Worm (Caenorhabditis elegans) whole organism, L1 larva: Measurements from ENCODE around the gene F22H10.1.

Experiments
- C04F5.9 ChIP-seq: sonication (generic microtip); optimal IDR thresholded peaks from 2 replicates; lab custom pipeline; 2016; ENCODE audit warnings: missing genetic modification characterization, missing compliant biosample characterization
- F16B12.6 ChIP-seq: fragments of 150-350 bp; optimal IDR thresholded peaks from 2 replicates; lab custom pipeline; 2014; ENCODE audit warnings: missing biosample characterization, missing genetic modification characterization
- alr-1 ChIP-seq: fragments of 200-800 bp; sonication (Bioruptor generic); optimal IDR thresholded peaks from 2 replicates; lab custom pipeline; 2018; ENCODE audit warnings: borderline replicate concordance, mild to moderate bottlenecking, missing genetic modification characterization, missing compliant biosample characterization
- aly-2 ChIP-seq: fragments of 150-350 bp; optimal IDR thresholded peaks from 2 replicates; lab custom pipeline; 2014; ENCODE audit warnings: missing biosample characterization, missing genetic modification characterization
- ceh-63 ChIP-seq: fragments of 200-800 bp; sonication (Bioruptor generic); optimal IDR thresholded peaks from 2 replicates; lab custom pipeline; 2018; ENCODE audit warnings: mild to moderate bottlenecking, missing genetic modification characterization, missing compliant biosample characterization
- ceh-8 ChIP-seq: fragments of 200-800 bp; sonication (Bioruptor generic); optimal IDR thresholded peaks from 2 replicates; lab custom pipeline; 2018; ENCODE audit warnings: mild to moderate bottlenecking, missing genetic modification characterization, moderate library complexity, missing compliant biosample characterization
- ceh-82 ChIP-seq, 3 experiments: fragments of 150-350 bp in 1 of 3; sonication (generic microtip) in 2 of 3; optimal IDR thresholded peaks; 2 replicates each; lab custom pipeline; 2014 to 2017; ENCODE audit warnings: missing biosample characterization in 3 of 3, missing genetic modification characterization in 3 of 3
- dpl-1 ChIP-seq, 3 experiments: fragments of 150-350 bp in 2 of 3; sonication (generic microtip) in 1 of 3; optimal IDR thresholded peaks; 2 replicates each; lab custom pipeline; 2014 to 2017; ENCODE audit warnings: missing biosample characterization in 3 of 3, missing genetic modification characterization in 3 of 3, missing genetic modification reagents in 3 of 3
- dsc-1 ChIP-seq: sonication (generic microtip); optimal IDR thresholded peaks from 2 replicates; lab custom pipeline; 2016; ENCODE audit warnings: mild to moderate bottlenecking, missing genetic modification characterization, missing compliant biosample characterization
- efl-1 ChIP-seq, 4 experiments: fragments of 150-350 bp; optimal IDR thresholded peaks in 3 of 4; peaks in 1 of 4; 1 replicate in 1 of 4; 2 replicates in 3 of 4; lab custom pipeline; 2014; ENCODE audit warnings: missing biosample characterization in 2 of 4, missing genetic modification characterization in 2 of 4, missing genetic modification reagents in 2 of 4
- efl-3 ChIP-seq: fragments of 200-800 bp; sonication (Bioruptor generic); optimal IDR thresholded peaks from 2 replicates; lab custom pipeline; 2018; ENCODE audit warnings: mild to moderate bottlenecking, missing genetic modification characterization, missing compliant biosample characterization
- elt-2 ChIP-seq: sonication (generic microtip); optimal IDR thresholded peaks from 2 replicates; lab custom pipeline; 2016; ENCODE audit warnings: missing genetic modification characterization, mild to moderate bottlenecking, inconsistent platforms, missing compliant biosample characterization, missing genetic modification reagents
- elt-3 ChIP-seq, 6 experiments: fragments of 150-350 bp in 1 of 6; sonication (generic microtip); optimal IDR thresholded peaks; 2 replicates each; lab custom pipeline; 2017 to 2018; ENCODE audit warnings: missing biosample characterization in 6 of 6, missing genetic modification characterization in 6 of 6, inconsistent platforms in 1 of 6
- fkh-10 ChIP-seq: sonication (generic microtip); optimal IDR thresholded peaks from 2 replicates; lab custom pipeline; 2017; ENCODE audit warnings: missing biosample characterization, missing genetic modification reagents, missing genetic modification characterization
- hlh-17 ChIP-seq: fragments of 200-800 bp; sonication (Bioruptor generic); optimal IDR thresholded peaks from 2 replicates; lab custom pipeline; 2018; ENCODE audit warnings: missing genetic modification characterization, mild to moderate bottlenecking, missing compliant biosample characterization, moderate library complexity, borderline replicate concordance
- hpl-2 ChIP-seq: fragments of 150-350 bp; optimal IDR thresholded peaks from 2 replicates; lab custom pipeline; 2014; ENCODE audit warnings: missing biosample characterization, missing genetic modification reagents, missing genetic modification characterization
- irx-1 ChIP-seq: sonication (generic microtip); optimal IDR thresholded peaks from 2 replicates; lab custom pipeline; 2016; ENCODE audit warnings: missing genetic modification characterization, missing compliant biosample characterization
- lin-14 ChIP-seq: fragments of 200-800 bp; sonication (Bioruptor generic); optimal IDR thresholded peaks from 2 replicates; lab custom pipeline; 2018; ENCODE audit warnings: mild to moderate bottlenecking, missing genetic modification characterization, moderate library complexity, missing compliant biosample characterization
- lin-15B ChIP-seq: fragments of 150-350 bp; sonication (generic microtip); optimal IDR thresholded peaks from 3 replicates; lab custom pipeline; 2014; ENCODE audit warnings: missing biosample characterization, missing genetic modification characterization
- lin-35 ChIP-seq, 2 experiments: fragments of 150-350 bp; optimal IDR thresholded peaks; 2 replicates each; lab custom pipeline; 2014; ENCODE audit warnings: missing biosample characterization in 2 of 2, missing genetic modification characterization in 2 of 2, missing genetic modification reagents in 2 of 2
- lsy-2 ChIP-seq, 2 experiments: fragments of 150-350 bp; optimal IDR thresholded peaks; 2 replicates each; lab custom pipeline; 2014; ENCODE audit warnings: missing biosample characterization in 2 of 2, missing genetic modification characterization in 2 of 2
- mdl-1 ChIP-seq, 2 experiments: fragments of 150-350 bp; optimal IDR thresholded peaks; 2 replicates each; lab custom pipeline; 2014 to 2017; ENCODE audit warnings: missing biosample characterization in 2 of 2, missing genetic modification characterization in 2 of 2, inconsistent platforms in 1 of 2
- mep-1 ChIP-seq: fragments of 150-350 bp; optimal IDR thresholded peaks from 2 replicates; lab custom pipeline; 2014; ENCODE audit warnings: missing biosample characterization, missing genetic modification characterization
- nhr-12 ChIP-seq: sonication (generic microtip); optimal IDR thresholded peaks from 2 replicates; lab custom pipeline; 2017; ENCODE audit warnings: missing biosample characterization, missing genetic modification characterization
- nhr-19 ChIP-seq: fragments of 200-800 bp; sonication (Bioruptor generic); conservative IDR thresholded peaks from 2 replicates; pipeline ENCODE4 v1.3.6; 2022; ENCODE audit warnings: missing genetic modification characterization, missing compliant biosample characterization
- nhr-20 ChIP-seq: sonication (generic microtip); optimal IDR thresholded peaks from 2 replicates; lab custom pipeline; 2016; ENCODE audit warnings: mild to moderate bottlenecking, missing genetic modification characterization, missing compliant biosample characterization
- nhr-237 ChIP-seq: fragments of 150-350 bp; optimal IDR thresholded peaks from 2 replicates; lab custom pipeline; 2014; ENCODE audit warnings: missing biosample characterization, missing genetic modification characterization
- nhr-47 ChIP-seq: sonication (generic microtip); optimal IDR thresholded peaks from 2 replicates; lab custom pipeline; 2016; ENCODE audit warnings: mild to moderate bottlenecking, missing genetic modification characterization, moderate library complexity, missing compliant biosample characterization
- nhr-71 ChIP-seq: sonication (generic microtip); optimal IDR thresholded peaks from 2 replicates; lab custom pipeline; 2016; ENCODE audit warnings: mild to moderate bottlenecking, missing genetic modification characterization, moderate library complexity, missing compliant biosample characterization
- nhr-76 ChIP-seq: sonication (generic microtip); optimal IDR thresholded peaks from 2 replicates; lab custom pipeline; 2017; ENCODE audit warnings: missing biosample characterization, missing genetic modification characterization
- nhr-77 ChIP-seq: fragments of 150-350 bp; optimal IDR thresholded peaks from 2 replicates; lab custom pipeline; 2014; ENCODE audit warnings: missing biosample characterization, missing genetic modification characterization
- nhr-90 ChIP-seq: sonication (generic microtip); optimal IDR thresholded peaks from 2 replicates; lab custom pipeline; 2016; ENCODE audit warnings: mild to moderate bottlenecking, missing genetic modification characterization, missing compliant biosample characterization; ENCODE audit not compliant: poor library complexity
- rnt-1 ChIP-seq: sonication (generic microtip); optimal IDR thresholded peaks from 2 replicates; lab custom pipeline; 2016; ENCODE audit warnings: mild to moderate bottlenecking, missing genetic modification characterization, moderate library complexity, missing compliant biosample characterization
- skn-1 ChIP-seq: fragments of 150-350 bp; optimal IDR thresholded peaks from 2 replicates; lab custom pipeline; 2014; ENCODE audit warnings: missing biosample characterization, missing genetic modification characterization
- snpc-4 ChIP-seq: fragments of 150-350 bp; optimal IDR thresholded peaks from 2 replicates; lab custom pipeline; 2014; ENCODE audit warnings: missing biosample characterization, missing genetic modification characterization
- snu-23 ChIP-seq: sonication (generic microtip); optimal IDR thresholded peaks from 2 replicates; lab custom pipeline; 2016; ENCODE audit warnings: missing genetic modification characterization, missing compliant biosample characterization
- sptf-1 ChIP-seq: fragments of 150-350 bp; optimal IDR thresholded peaks from 2 replicates; lab custom pipeline; 2014; ENCODE audit warnings: missing biosample characterization, missing genetic modification characterization
- sup-37 ChIP-seq: fragments of 200-800 bp; sonication (Bioruptor generic); optimal IDR thresholded peaks from 2 replicates; lab custom pipeline; 2018; ENCODE audit warnings: mild to moderate bottlenecking, missing genetic modification characterization, missing compliant biosample characterization
- swsn-7 ChIP-seq: sonication (generic microtip); optimal IDR thresholded peaks from 2 replicates; lab custom pipeline; 2016; ENCODE audit warnings: missing genetic modification characterization, missing compliant biosample characterization
- tlp-1 ChIP-seq: fragments of 150-350 bp; optimal IDR thresholded peaks from 2 replicates; lab custom pipeline; 2014; ENCODE audit warnings: missing biosample characterization, missing genetic modification characterization
- unc-30 ChIP-seq: sonication (generic microtip); optimal IDR thresholded peaks from 2 replicates; lab custom pipeline; 2017; ENCODE audit warnings: missing biosample characterization, missing genetic modification characterization
- vab-15 ChIP-seq: sonication (generic microtip); optimal IDR thresholded peaks from 2 replicates; lab custom pipeline; 2017; ENCODE audit warnings: missing genotype, mild to moderate bottlenecking, missing genetic modification characterization, missing compliant biosample characterization
- xbp-1 ChIP-seq: sonication (generic microtip); optimal IDR thresholded peaks from 2 replicates; lab custom pipeline; 2016; ENCODE audit warnings: missing genetic modification characterization, missing compliant biosample characterization
- zip-4 ChIP-seq: fragments of 200-800 bp; sonication (Bioruptor generic); optimal IDR thresholded peaks from 2 replicates; lab custom pipeline; 2018; ENCODE audit warnings: mild to moderate bottlenecking, missing genetic modification characterization, moderate library complexity, missing compliant biosample characterization
- ztf-4 ChIP-seq: fragments of 150-350 bp; optimal IDR thresholded peaks from 2 replicates; lab custom pipeline; 2014; ENCODE audit warnings: missing biosample characterization, missing genetic modification characterization

F22H10.1 gene

ce11 chrX:16695184-16695583 lies 7.1 kb upstream of the F22H10.1 start:
- TF ChIP-seq sptf-1 = no peak
- no peak for TF ChIP-seq mdl-1 (tag; optimal IDR thresholded peaks at IDR 0.05; lab: Kevin White, UChicago)
- peak; percentile 18 for TF ChIP-seq nhr-90 (tag; lab: Kevin White, UChicago)
- no peak for TF ChIP-seq efl-3 (GFP tag; lab: Kevin White, UChicago)
- no peak for TF ChIP-seq vab-15
- TF ChIP-seq elt-2 (tag; lab: Kevin White, UChicago) = no peak
- TF ChIP-seq nhr-71 (tag; lab: Kevin White, UChicago) = no peak
- TF ChIP-seq dsc-1 (tag; lab: Kevin White, UChicago) = no peak
- TF ChIP-seq fkh-10 (GFP tag; lab: Kevin White, UChicago) = no peak
- peak in 1 of 6 experiments; percentile 6 for TF ChIP-seq elt-3 (tag; optimal IDR thresholded peaks at IDR 0.05; lab: Kevin White, UChicago)
- TF ChIP-seq nhr-12 (tag; lab: Kevin White, UChicago) = no peak
- no peak for TF ChIP-seq sup-37
- TF ChIP-seq efl-1 (optimal IDR thresholded peaks at IDR 0.05; lab: Kevin White, UChicago) = no peak
- peak in 1 of 2 experiments; percentile 72 for TF ChIP-seq efl-1 (GFP tag; optimal IDR thresholded peaks at IDR 0.05 in 1 of 2; lab: Kevin White, UChicago)
- TF ChIP-seq ceh-63 (GFP tag; lab: Kevin White, UChicago) = no peak
- TF ChIP-seq nhr-47 (tag; lab: Kevin White, UChicago) = no peak
- no peak for TF ChIP-seq zip-4
- TF ChIP-seq irx-1 (tag; lab: Kevin White, UChicago) = no peak
- TF ChIP-seq alr-1 = no peak
- no peak for TF ChIP-seq lin-15B (tag; lab: Kevin White, UChicago)
- TF ChIP-seq hpl-2 (GFP tag; lab: Kevin White, UChicago) = no peak
- TF ChIP-seq ztf-4 (tag; lab: Kevin White, UChicago) = no peak
- no peak for TF ChIP-seq F16B12.6 (tag; lab: Kevin White, UChicago)
- TF ChIP-seq mep-1 (tag; lab: Kevin White, UChicago) = peak; percentile 7
- TF ChIP-seq C04F5.9 (tag; lab: Kevin White, UChicago) = no peak
- peak in 1 of 2 experiments; percentile 47 for TF ChIP-seq lin-35 (GFP tag; optimal IDR thresholded peaks at IDR 0.05; lab: Kevin White, UChicago)
- TF ChIP-seq ceh-8 (GFP tag; lab: Kevin White, UChicago) = no peak
- TF ChIP-seq nhr-77 (tag; lab: Kevin White, UChicago) = no peak

- TF ChIP-seq snpc-4 (tag; lab: Kevin White, UChicago) = peak; percentile 7
- TF ChIP-seq nhr-76 (tag; lab: Kevin White, UChicago) = no peak
Measured at ce11 chrX:16696822-16697221, 5.4 kb upstream of the F22H10.1 start.

- TF ChIP-seq hlh-17 (GFP tag; lab: Kevin White, UChicago) (no peak), nhr-19 (GFP tag; lab: Robert Waterston, UW) (no peak)
Measured at ce11 chrX:16698074-16698473, 4.2 kb upstream of the F22H10.1 start.

ce11 chrX:16704086-16704485 lies 1.8 kb downstream of the F22H10.1 start:
- TF ChIP-seq xbp-1 (tag; lab: Kevin White, UChicago) = peak; percentile 32
- peak; percentile 43 for TF ChIP-seq mep-1 (tag; lab: Kevin White, UChicago)
- TF ChIP-seq snu-23 (GFP tag; lab: Kevin White, UChicago) = peak; percentile 67
- TF ChIP-seq aly-2 = no peak
- TF ChIP-seq nhr-237 (tag; lab: Kevin White, UChicago) = no peak
- no peak for TF ChIP-seq F16B12.6 (tag; lab: Kevin White, UChicago)
- no peak for TF ChIP-seq unc-30 (tag; lab: Kevin White, UChicago)
- TF ChIP-seq efl-1 (optimal IDR thresholded peaks at IDR 0.05; lab: Kevin White, UChicago) = peak; percentile 46 to 69
- TF ChIP-seq efl-1 (GFP tag; optimal IDR thresholded peaks at IDR 0.05 in 1 of 2; lab: Kevin White, UChicago) = no peak
- peak; percentile 25 for TF ChIP-seq nhr-90 (tag; lab: Kevin White, UChicago)
- no peak for TF ChIP-seq nhr-12 (tag; lab: Kevin White, UChicago)
- peak in 1 of 3 experiments; percentile 18 for TF ChIP-seq dpl-1 (GFP tag; optimal IDR thresholded peaks at IDR 0.05; lab: Kevin White, UChicago)
- TF ChIP-seq nhr-71 (tag; lab: Kevin White, UChicago) = peak; percentile 68
- peak; percentile 9 for TF ChIP-seq zip-4
- peak; percentile 55 for TF ChIP-seq nhr-20 (tag; lab: Kevin White, UChicago)
- peak; percentile 30 to 47 (median 42) for TF ChIP-seq ceh-82 (tag; optimal IDR thresholded peaks at IDR 0.05; lab: Kevin White, UChicago)
- TF ChIP-seq lin-35 (GFP tag; optimal IDR thresholded peaks at IDR 0.05; lab: Kevin White, UChicago) = peak; percentile 26 to 28
- peak; percentile 31 for TF ChIP-seq nhr-19 (GFP tag; lab: Robert Waterston, UW)
- peak; percentile 56 for TF ChIP-seq nhr-47 (tag; lab: Kevin White, UChicago)
- peak; percentile 73 for TF ChIP-seq swsn-7 (tag; lab: Kevin White, UChicago)
- TF ChIP-seq lin-14 (GFP tag; lab: Kevin White, UChicago) = peak; percentile 80
- peak; percentile 46 for TF ChIP-seq skn-1
- peak in 1 of 2 experiments; percentile 36 for TF ChIP-seq mdl-1 (tag; optimal IDR thresholded peaks at IDR 0.05; lab: Kevin White, UChicago)
- peak in 1 of 2 experiments; percentile 41 for TF ChIP-seq lsy-2 (tag; optimal IDR thresholded peaks at IDR 0.05; lab: Kevin White, UChicago)
- TF ChIP-seq tlp-1 (tag; lab: Kevin White, UChicago) = no peak
- peak; percentile 56 for TF ChIP-seq rnt-1 (tag; lab: Kevin White, UChicago)
